Worm (Caenorhabditis elegans) whole organism, mixed stage, embryonic: ENCODE results near the gene Y67H2A.7.

Experiments
- bed-3 ChIP-seq: fragments of 200-800 bp; sonication (Bioruptor generic); optimal IDR thresholded peaks from 3 replicates; lab custom pipeline; 2018; ENCODE audit warnings: mild to moderate bottlenecking, missing genetic modification characterization, moderate library complexity, missing compliant biosample characterization
- nhr-12 ChIP-seq: fragments of 150-350 bp; optimal IDR thresholded peaks from 2 replicates; lab custom pipeline; 2014; ENCODE audit warnings: missing biosample characterization, missing genetic modification characterization
- nhr-28 ChIP-seq: fragments of 150-350 bp; optimal IDR thresholded peaks from 2 replicates; lab custom pipeline; 2014; ENCODE audit warnings: missing biosample characterization, missing genetic modification characterization
- snpc-4 ChIP-seq: fragments of 150-350 bp; optimal IDR thresholded peaks from 2 replicates; lab custom pipeline; 2014; ENCODE audit warnings: missing biosample characterization, missing genetic modification characterization

DNA sequence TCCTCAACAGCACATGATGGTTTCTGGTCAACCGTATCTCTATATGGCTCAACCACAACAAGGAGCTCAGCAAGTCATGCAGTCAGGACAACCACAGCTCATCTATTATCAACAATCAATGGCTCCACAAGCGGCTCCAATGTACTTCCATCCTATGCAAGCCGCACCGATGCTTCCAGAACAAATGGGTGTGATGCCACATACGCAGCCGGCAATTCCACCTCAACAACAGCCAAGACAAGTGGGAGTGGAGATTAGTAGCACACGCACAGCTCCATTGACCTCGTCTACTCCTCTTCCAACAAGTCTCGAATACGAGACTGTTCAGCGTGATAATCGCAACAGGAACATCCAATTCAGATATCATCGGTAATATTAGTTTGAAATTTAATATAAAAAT lies 50.5 kb downstream of the Y67H2A.7 start:
- TF ChIP-seq nhr-28 (tag; lab: Kevin White, UChicago) (no peak), bed-3 (no peak), snpc-4 (tag; lab: Kevin White, UChicago) (no peak), nhr-12 (tag; lab: Kevin White, UChicago) (no peak)
